Worm (Caenorhabditis elegans): ENCODE measurements around the gene C15H11.1.

- peak; percentile 52 for TF ChIP-seq ama-1 (optimal IDR thresholded peaks at IDR 0.05)
- no peak for TF ChIP-seq tbx-11 (GFP tag; IDR thresholded peaks at IDR 0.05)
- no peak for TF ChIP-seq hnd-1 (tag; optimal IDR thresholded peaks at IDR 0.05)
- TF ChIP-seq ceh-13 (GFP tag; optimal IDR thresholded peaks at IDR 0.05), result no peak
- TF ChIP-seq hmg-4 (GFP tag; optimal IDR thresholded peaks at IDR 0.05), result no peak
- no peak for TF ChIP-seq tra-4 (tag; optimal IDR thresholded peaks at IDR 0.05)
Observed at ce11 chrV:14354258-14354877, 39.2 kb upstream of the C15H11.1 start, which contains the start of gene Y49A3A.3.
